Fruit fly (Drosophila melanogaster) whole organism, prepupa: ENCODE measurements around the gene CG5391.
"Not testable (repeated sequence)": the region's sequence is repeated elsewhere in the genome, so short reads cannot be mapped to it uniquely, and the experiment has no call there.

ENCODE experiments used
- CG10631 ChIP-seq: fragments of 200-800 bp; sonication (Bioruptor generic); optimal IDR thresholded peaks from 2 replicates; lab custom pipeline; 2016; ENCODE audit warnings: missing biosample characterization, missing genetic modification characterization
- CG11294 ChIP-seq: fragments of 200-800 bp; sonication (Bioruptor generic); IDR thresholded peaks from 2 replicates; pipeline ENCODE4 v1.3.6; 2022; ENCODE audit warnings: missing biosample characterization, missing genetic modification characterization
- CG11762 ChIP-seq: fragments of 200-800 bp; sonication (Bioruptor generic); optimal IDR thresholded peaks from 3 replicates; lab custom pipeline; 2016; ENCODE audit warnings: missing biosample characterization, missing genetic modification characterization; ENCODE audit not compliant: insufficient read depth
- CG3032 ChIP-seq: fragments of 200-800 bp; optimal IDR thresholded peaks from 2 replicates; lab custom pipeline; 2019; ENCODE audit warnings: missing biosample characterization, mild to moderate bottlenecking, missing genetic modification characterization, moderate library complexity
- CG31627 ChIP-seq: fragments of 200-800 bp; sonication (Bioruptor generic); optimal IDR thresholded peaks from 3 replicates; lab custom pipeline; 2016; ENCODE audit warnings: missing biosample characterization, missing genetic modification characterization
- CG32006 ChIP-seq: fragments of 200-800 bp; sonication (Bioruptor generic); optimal IDR thresholded peaks from 3 replicates; lab custom pipeline; 2017; ENCODE audit warnings: missing biosample characterization, mild to moderate bottlenecking, missing genetic modification characterization
- CG4318 ChIP-seq: fragments of 200-800 bp; sonication (Bioruptor generic); optimal IDR thresholded peaks from 3 replicates; lab custom pipeline; 2017; ENCODE audit warnings: missing biosample characterization, mild to moderate bottlenecking, missing genetic modification characterization
- CG6163 ChIP-seq: fragments of 200-800 bp; sonication (Bioruptor generic); IDR thresholded peaks from 3 replicates; pipeline ENCODE4 v1.3.6; 2022; ENCODE audit warnings: missing biosample characterization, missing genetic modification characterization
- CG6792 ChIP-seq: fragments of 200-800 bp; sonication (Bioruptor generic); optimal IDR thresholded peaks from 3 replicates; lab custom pipeline; 2016; ENCODE audit warnings: missing biosample characterization, missing genetic modification characterization
- CG6808 ChIP-seq: fragments of 200-800 bp; sonication (Bioruptor generic); optimal IDR thresholded peaks from 3 replicates; lab custom pipeline; 2017; ENCODE audit warnings: missing biosample characterization, missing genetic modification characterization, mild to moderate bottlenecking, moderate library complexity, missing genetic modification reagents
- CG6854 ChIP-seq: fragments of 200-800 bp; sonication (Bioruptor generic); optimal IDR thresholded peaks from 2 replicates; lab custom pipeline; 2017; ENCODE audit warnings: missing biosample characterization, mild to moderate bottlenecking, missing genetic modification characterization
- CG8319 ChIP-seq: fragments of 200-800 bp; sonication (Bioruptor generic); optimal IDR thresholded peaks from 3 replicates; lab custom pipeline; 2016; ENCODE audit warnings: missing biosample characterization, missing genetic modification characterization
- CG8632 ChIP-seq: fragments of 200-800 bp; sonication (Bioruptor generic); optimal IDR thresholded peaks from 3 replicates; lab custom pipeline; 2016; ENCODE audit warnings: missing biosample characterization, missing genetic modification characterization
- CG9139 ChIP-seq: fragments of 200-800 bp; sonication (Bioruptor generic); optimal IDR thresholded peaks from 3 replicates; lab custom pipeline; 2017; ENCODE audit warnings: missing biosample characterization, mild to moderate bottlenecking, missing genetic modification characterization
- Eip75B ChIP-seq: fragments of 200-800 bp; sonication (Bioruptor generic); optimal IDR thresholded peaks from 3 replicates; lab custom pipeline; 2016; ENCODE audit warnings: missing biosample characterization, missing genetic modification characterization
- Eip78C ChIP-seq: fragments of 200-800 bp; sonication (Bioruptor generic); peaks from one replicate; lab custom pipeline; 2016; ENCODE audit warnings: missing biosample characterization, missing genetic modification characterization
- Ets21C ChIP-seq: fragments of 200-800 bp; sonication (Bioruptor generic); optimal IDR thresholded peaks from 3 replicates; lab custom pipeline; 2016; ENCODE audit warnings: missing biosample characterization, missing genetic modification characterization
- Hr39 ChIP-seq: fragments of 200-800 bp; sonication (Bioruptor generic); optimal IDR thresholded peaks from 2 replicates; lab custom pipeline; 2016; ENCODE audit warnings: missing biosample characterization, missing genetic modification characterization
- Hr4 ChIP-seq: fragments of 200-800 bp; sonication (Bioruptor generic); optimal IDR thresholded peaks from 3 replicates; lab custom pipeline; 2016; ENCODE audit warnings: missing biosample characterization, missing genetic modification characterization
- Lpt ChIP-seq: fragments of 200-800 bp; sonication (Bioruptor generic); optimal IDR thresholded peaks from 3 replicates; lab custom pipeline; 2016; ENCODE audit warnings: missing biosample characterization, missing genetic modification characterization
- Met ChIP-seq: fragments of 200-800 bp; sonication (Bioruptor generic); optimal IDR thresholded peaks from 3 replicates; lab custom pipeline; 2016; ENCODE audit warnings: missing biosample characterization, missing genetic modification characterization
- Sox14 ChIP-seq: fragments of 200-800 bp; sonication (Bioruptor generic); optimal IDR thresholded peaks from 3 replicates; lab custom pipeline; 2016; ENCODE audit warnings: missing biosample characterization, missing genetic modification characterization
- Sox15 ChIP-seq: fragments of 200-800 bp; sonication (Bioruptor generic); optimal IDR thresholded peaks from 3 replicates; lab custom pipeline; 2016; ENCODE audit warnings: missing biosample characterization, missing genetic modification characterization
- acj6 ChIP-seq: fragments of 200-800 bp; sonication (Bioruptor generic); optimal IDR thresholded peaks from 3 replicates; lab custom pipeline; 2016; ENCODE audit warnings: missing biosample characterization, missing genetic modification characterization
- cyc ChIP-seq: fragments of 200-800 bp; sonication (Bioruptor generic); optimal IDR thresholded peaks from 3 replicates; lab custom pipeline; 2016; ENCODE audit warnings: missing biosample characterization, missing genetic modification characterization
- dsx ChIP-seq: fragments of 200-800 bp; optimal IDR thresholded peaks from 3 replicates; lab custom pipeline; 2019; ENCODE audit warnings: missing biosample characterization, mild to moderate bottlenecking, missing genetic modification characterization, moderate library complexity; ENCODE audit not compliant: poor library complexity, severe bottlenecking
- eg ChIP-seq: fragments of 200-800 bp; sonication (Bioruptor generic); IDR thresholded peaks from 3 replicates; pipeline ENCODE4 v1.3.6; 2022; ENCODE audit warnings: missing biosample characterization, missing genetic modification characterization
- esn ChIP-seq: fragments of 200-800 bp; sonication (Bioruptor generic); optimal IDR thresholded peaks from 2 replicates; lab custom pipeline; 2016; ENCODE audit warnings: missing biosample characterization, mild to moderate bottlenecking, missing genetic modification characterization, moderate library complexity
- fd59A ChIP-seq: fragments of 200-800 bp; sonication (Bioruptor generic); optimal IDR thresholded peaks from 2 replicates; lab custom pipeline; 2017; ENCODE audit warnings: missing biosample characterization, mild to moderate bottlenecking, missing genetic modification characterization, missing genetic modification reagents
- salr ChIP-seq, 2 experiments: fragments of 200-800 bp; sonication (Bioruptor generic); optimal IDR thresholded peaks; 3 replicates each; lab custom pipeline; 2016 to 2018; ENCODE audit warnings: missing biosample characterization in 2 of 2, missing genetic modification characterization in 2 of 2, mild to moderate bottlenecking in 1 of 2
- spab ChIP-seq: fragments of 200-800 bp; sonication (Bioruptor generic); optimal IDR thresholded peaks from 2 replicates; lab custom pipeline; 2017; ENCODE audit warnings: missing biosample characterization, mild to moderate bottlenecking, missing genetic modification characterization, missing genetic modification reagents
- ss ChIP-seq, 2 experiments: fragments of 200-800 bp; sonication (Bioruptor generic); optimal IDR thresholded peaks; 2 replicates in 1 of 2; 3 replicates in 1 of 2; lab custom pipeline; 2017 to 2018; ENCODE audit warnings: mild to moderate bottlenecking in 2 of 2, missing biosample characterization in 2 of 2, missing genetic modification characterization in 2 of 2, moderate library complexity in 1 of 2
- svp ChIP-seq: fragments of 200-800 bp; sonication (Bioruptor generic); peaks from one replicate; lab custom pipeline; 2016; ENCODE audit warnings: missing biosample characterization, missing genetic modification characterization
- topi ChIP-seq: fragments of 200-800 bp; sonication (Bioruptor generic); optimal IDR thresholded peaks from 3 replicates; lab custom pipeline; 2016; ENCODE audit warnings: missing biosample characterization, missing genetic modification characterization
- vri ChIP-seq: fragments of 200-800 bp; sonication (Bioruptor generic); optimal IDR thresholded peaks from 3 replicates; lab custom pipeline; 2016; ENCODE audit warnings: missing biosample characterization, mild to moderate bottlenecking, missing genetic modification characterization

CG5391 gene

DNA sequence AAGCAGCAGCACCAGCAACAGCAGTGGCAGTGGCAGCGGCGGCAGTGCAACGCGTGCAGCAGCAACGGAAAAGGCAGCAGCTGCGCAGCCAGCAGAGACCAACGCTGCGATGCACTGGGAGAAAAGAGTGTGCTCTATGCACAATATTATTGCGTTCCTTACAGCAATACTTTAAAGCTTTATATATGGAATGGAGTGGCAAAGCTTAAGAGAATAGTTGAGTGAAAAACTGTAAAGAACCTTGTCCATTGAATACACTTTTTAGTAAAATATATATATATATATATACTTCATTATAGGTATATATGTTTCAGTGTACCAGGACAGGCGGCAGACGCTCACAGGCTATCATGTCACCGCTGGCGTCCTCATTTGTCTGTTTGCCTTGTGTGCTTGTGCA is 9.2 kb downstream of the CG5391 start (continued):
- TF ChIP-seq cyc (GFP tag; lab: Kevin White, UChicago), result no peak
- TF ChIP-seq Eip78C (GFP tag; lab: Kevin White, UChicago), result peak; percentile 83
- TF ChIP-seq esn, result peak; percentile 43
- peak; percentile 21 for TF ChIP-seq CG8319 (GFP tag; lab: Kevin White, UChicago)
- peak; percentile 79 for TF ChIP-seq CG10631 (GFP tag; lab: Kevin White, UChicago)
- peak; percentile 0 for TF ChIP-seq Met (GFP tag; lab: Kevin White, UChicago)
- peak; percentile 33 for TF ChIP-seq topi (GFP tag; lab: Kevin White, UChicago)
- peak; percentile 41 for TF ChIP-seq fd59A (GFP tag; lab: Kevin White, UChicago)
- peak; percentile 6 for TF ChIP-seq Hr39 (GFP tag; lab: Kevin White, UChicago)
- peak; percentile 18 for TF ChIP-seq CG11762 (GFP tag; lab: Kevin White, UChicago)
- peak; percentile 77 for TF ChIP-seq CG32006
- peak; percentile 65 for TF ChIP-seq spab (GFP tag; lab: Kevin White, UChicago)
- TF ChIP-seq CG6854 (GFP tag; lab: Kevin White, UChicago), result no peak
- 0 out of 3 replicates have a peak, but pooled peaks have one; percentile 51 for TF ChIP-seq eg (GFP tag; lab: Robert Waterston, UW)
- peak; percentile 56 for TF ChIP-seq CG6792
- TF ChIP-seq Eip75B (GFP tag; lab: Kevin White, UChicago), result peak; percentile 38
- peak; percentile 70 for TF ChIP-seq CG6163 (GFP tag; lab: Robert Waterston, UW)
- peak; percentile 44 for TF ChIP-seq Hr4 (GFP tag; lab: Kevin White, UChicago)
- TF ChIP-seq Ets21C (GFP tag; lab: Kevin White, UChicago), result no peak
- TF ChIP-seq Sox15 (GFP tag; lab: Kevin White, UChicago), result peak; percentile 11
- TF ChIP-seq acj6, result peak; percentile 66
- TF ChIP-seq CG11294 (GFP tag; lab: Robert Waterston, UW), result 0 out of 2 replicates have a peak, but pooled peaks have one; percentile 43
- TF ChIP-seq CG3032 (tag; lab: Kevin White, UChicago), result peak; percentile 77
- TF ChIP-seq CG8632, result peak; percentile 60
- peak; percentile 63 for TF ChIP-seq CG6808 (GFP tag; lab: Kevin White, UChicago)
- TF ChIP-seq Lpt (GFP tag; lab: Kevin White, UChicago), result peak; percentile 17
- peak in 1 of 2 experiments; percentile 74 for TF ChIP-seq ss (GFP tag; optimal IDR thresholded peaks at IDR 0.05; lab: Kevin White, UChicago)
- no peak for TF ChIP-seq CG31627
- peak; percentile 69 for TF ChIP-seq dsx

DNA sequence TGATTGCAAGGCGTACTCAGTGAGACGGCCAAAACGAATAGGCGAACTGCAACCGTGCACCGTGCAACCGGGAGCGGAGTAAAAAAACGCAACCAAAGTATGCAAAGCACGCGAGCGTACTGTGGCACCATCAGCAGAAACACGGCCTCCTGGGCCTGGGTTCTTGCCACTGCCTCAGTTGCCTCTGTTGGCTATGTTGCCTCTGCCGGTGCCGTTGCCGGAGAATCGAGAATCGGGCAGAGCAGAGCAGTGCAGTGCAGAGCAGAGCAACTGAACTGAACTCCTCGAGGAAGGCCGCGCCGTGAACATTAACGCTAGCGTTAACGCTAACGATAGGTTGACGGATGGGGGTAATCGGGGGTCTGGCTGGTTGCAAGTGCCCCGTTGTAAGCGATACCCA is 10.0 kb downstream of the CG5391 start, which contains the start of gene CG34377:
CG34377 (minus strand) TSS at position 101 of the 400 bp plus-strand sequence.
- TF ChIP-seq Sox14 (GFP tag; lab: Kevin White, UChicago), result no peak
- TF ChIP-seq CG4318 (GFP tag; lab: Kevin White, UChicago), result no peak
- no peak for TF ChIP-seq Eip78C (GFP tag; lab: Kevin White, UChicago)
- TF ChIP-seq CG9139 (GFP tag; lab: Kevin White, UChicago), result no peak

DNA sequence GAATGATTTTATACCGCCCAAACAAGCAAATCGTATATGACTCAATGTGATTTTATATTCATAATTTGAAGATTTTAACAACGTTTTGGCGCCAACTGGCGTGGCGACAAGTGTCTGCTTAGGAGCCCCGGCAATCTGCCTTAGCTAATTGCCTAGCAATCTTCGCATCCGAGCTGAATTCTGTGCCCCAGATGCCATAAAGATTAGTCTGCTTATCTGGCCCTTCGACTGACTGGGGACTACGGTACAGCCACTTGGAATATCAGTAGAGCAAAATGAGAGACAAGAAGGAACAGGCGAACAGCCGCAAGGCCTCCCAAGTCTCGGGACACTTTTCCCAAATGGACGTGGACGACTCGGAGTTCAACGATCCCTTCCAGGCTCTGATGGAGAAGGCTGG is 33.9 kb downstream of the CG5391 start:
- TF ChIP-seq svp, result peak; percentile 57
- TF ChIP-seq Ets21C (GFP tag; lab: Kevin White, UChicago), result no peak

DNA sequence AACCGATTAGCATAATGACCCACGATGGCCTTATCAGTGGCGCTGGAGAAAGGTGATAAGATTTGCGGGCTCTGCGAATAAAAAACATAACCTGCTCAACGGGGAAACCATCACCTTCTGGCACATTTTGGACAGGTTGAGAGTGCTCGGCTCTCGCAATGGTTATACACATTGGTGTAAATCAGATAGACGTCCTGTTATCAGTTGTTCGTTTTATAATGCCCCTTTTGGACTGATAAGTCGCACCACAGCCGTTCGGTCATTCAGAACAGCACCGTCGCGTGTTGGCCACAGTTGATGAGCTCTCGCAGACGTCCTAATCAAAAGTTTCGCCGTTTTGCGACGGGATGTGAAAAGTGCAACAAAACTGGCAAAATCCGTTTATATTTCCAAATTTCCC is 34.6 kb downstream of the CG5391 start:
- TF ChIP-seq vri (GFP tag; lab: Kevin White, UChicago) (peak; percentile 25), svp (peak; percentile 70)

DNA sequence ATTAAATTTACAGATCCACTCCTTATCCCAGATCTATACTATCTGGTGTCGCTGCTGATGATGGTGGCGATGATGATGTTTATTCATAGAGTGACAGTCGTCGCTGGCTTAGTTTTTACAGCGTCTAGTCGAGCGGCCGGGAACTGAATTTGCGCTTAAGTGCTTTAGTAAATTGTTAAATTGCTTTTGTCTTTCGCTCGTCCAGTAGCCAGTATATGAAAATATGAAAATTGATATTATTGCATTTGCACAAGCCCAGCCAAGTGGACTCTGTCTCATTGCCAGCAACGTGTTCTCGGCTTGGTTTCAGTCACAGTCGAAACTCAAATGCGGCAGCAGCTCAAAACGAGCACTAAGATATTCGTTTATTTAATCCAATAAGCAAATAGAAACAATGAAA is 35.4 kb downstream of the CG5391 start, which contains the start of gene CG7084:
CG7084 (plus strand) TSS at position 301 of the 400 bp plus-strand sequence.
- not testable (repeated sequence) for TF ChIP-seq Met (GFP tag; lab: Kevin White, UChicago); salr (GFP tag; optimal IDR thresholded peaks at IDR 0.05; lab: Kevin White, UChicago); CG9139 (GFP tag; lab: Kevin White, UChicago)
